Worm (Caenorhabditis elegans) whole organism, L1 larva: ENCODE measurements around the gene F17C8.7.
"Not testable (repeated sequence)": the region's sequence is repeated elsewhere in the genome, so short reads cannot be mapped to it uniquely, and the experiment has no call there.

ENCODE experiments used
- C04F5.9 ChIP-seq: sonication (generic microtip); optimal IDR thresholded peaks from 2 replicates; lab custom pipeline; 2016; ENCODE audit warnings: missing genetic modification characterization, missing compliant biosample characterization
- F16B12.6 ChIP-seq: fragments of 150-350 bp; optimal IDR thresholded peaks from 2 replicates; lab custom pipeline; 2014; ENCODE audit warnings: missing biosample characterization, missing genetic modification characterization
- aha-1 ChIP-seq: fragments of 150-350 bp; optimal IDR thresholded peaks from 2 replicates; lab custom pipeline; 2014; ENCODE audit warnings: missing biosample characterization, missing genetic modification characterization
- alr-1 ChIP-seq: fragments of 200-800 bp; sonication (Bioruptor generic); optimal IDR thresholded peaks from 2 replicates; lab custom pipeline; 2018; ENCODE audit warnings: borderline replicate concordance, mild to moderate bottlenecking, missing genetic modification characterization, missing compliant biosample characterization
- efl-1 ChIP-seq, 4 experiments: fragments of 150-350 bp; optimal IDR thresholded peaks in 3 of 4; peaks in 1 of 4; 1 replicate in 1 of 4; 2 replicates in 3 of 4; lab custom pipeline; 2014; ENCODE audit warnings: missing biosample characterization in 2 of 4, missing genetic modification characterization in 2 of 4, missing genetic modification reagents in 2 of 4
- efl-3 ChIP-seq: fragments of 200-800 bp; sonication (Bioruptor generic); optimal IDR thresholded peaks from 2 replicates; lab custom pipeline; 2018; ENCODE audit warnings: mild to moderate bottlenecking, missing genetic modification characterization, missing compliant biosample characterization
- ets-5 ChIP-seq: fragments of 200-800 bp; sonication (Bioruptor generic); IDR thresholded peaks from 2 replicates; pipeline ENCODE4 v1.3.6; 2022; ENCODE audit warnings: missing genetic modification characterization, missing compliant biosample characterization
- fkh-4 ChIP-seq: sonication (generic microtip); optimal IDR thresholded peaks from 2 replicates; lab custom pipeline; 2016; ENCODE audit warnings: missing compliant biosample characterization, missing genetic modification characterization, borderline replicate concordance
- grh-1 ChIP-seq: fragments of 200-800 bp; sonication (Bioruptor generic); IDR thresholded peaks from 2 replicates; pipeline ENCODE4 v1.3.6; 2022; ENCODE audit warnings: missing genetic modification reagents, missing genetic modification characterization, missing compliant biosample characterization
- hlh-17 ChIP-seq: fragments of 200-800 bp; sonication (Bioruptor generic); optimal IDR thresholded peaks from 2 replicates; lab custom pipeline; 2018; ENCODE audit warnings: missing genetic modification characterization, mild to moderate bottlenecking, missing compliant biosample characterization, moderate library complexity, borderline replicate concordance
- hlh-4 ChIP-seq: sonication (generic microtip); optimal IDR thresholded peaks from 2 replicates; lab custom pipeline; 2016; ENCODE audit warnings: mild to moderate bottlenecking, missing genetic modification characterization, missing compliant biosample characterization
- irx-1 ChIP-seq: sonication (generic microtip); optimal IDR thresholded peaks from 2 replicates; lab custom pipeline; 2016; ENCODE audit warnings: missing genetic modification characterization, missing compliant biosample characterization
- jun-1 ChIP-seq: fragments of 150-350 bp; optimal IDR thresholded peaks from 2 replicates; lab custom pipeline; 2014; ENCODE audit warnings: missing biosample characterization, missing genetic modification reagents, missing genetic modification characterization
- lin-13 ChIP-seq: fragments of 150-350 bp; optimal IDR thresholded peaks from 2 replicates; lab custom pipeline; 2014; ENCODE audit warnings: missing biosample characterization, missing genetic modification reagents, missing genetic modification characterization
- lin-14 ChIP-seq: fragments of 200-800 bp; sonication (Bioruptor generic); optimal IDR thresholded peaks from 2 replicates; lab custom pipeline; 2018; ENCODE audit warnings: mild to moderate bottlenecking, missing genetic modification characterization, moderate library complexity, missing compliant biosample characterization
- lin-35 ChIP-seq, 2 experiments: fragments of 150-350 bp; optimal IDR thresholded peaks; 2 replicates each; lab custom pipeline; 2014; ENCODE audit warnings: missing biosample characterization in 2 of 2, missing genetic modification characterization in 2 of 2, missing genetic modification reagents in 2 of 2
- lir-3 ChIP-seq: sonication (generic microtip); optimal IDR thresholded peaks from 2 replicates; lab custom pipeline; 2016; ENCODE audit warnings: mild to moderate bottlenecking, missing genetic modification characterization, moderate library complexity, missing compliant biosample characterization; ENCODE audit not compliant: poor library complexity
- lsy-2 ChIP-seq, 2 experiments: fragments of 150-350 bp; optimal IDR thresholded peaks; 2 replicates each; lab custom pipeline; 2014; ENCODE audit warnings: missing biosample characterization in 2 of 2, missing genetic modification characterization in 2 of 2
- mdl-1 ChIP-seq, 2 experiments: fragments of 150-350 bp; optimal IDR thresholded peaks; 2 replicates each; lab custom pipeline; 2014 to 2017; ENCODE audit warnings: missing biosample characterization in 2 of 2, missing genetic modification characterization in 2 of 2, inconsistent platforms in 1 of 2
- mep-1 ChIP-seq: fragments of 150-350 bp; optimal IDR thresholded peaks from 2 replicates; lab custom pipeline; 2014; ENCODE audit warnings: missing biosample characterization, missing genetic modification characterization
- nhr-237 ChIP-seq: fragments of 150-350 bp; optimal IDR thresholded peaks from 2 replicates; lab custom pipeline; 2014; ENCODE audit warnings: missing biosample characterization, missing genetic modification characterization
- nhr-28 ChIP-seq: fragments of 150-350 bp; optimal IDR thresholded peaks from 2 replicates; lab custom pipeline; 2014; ENCODE audit warnings: missing biosample characterization, missing genetic modification characterization
- nhr-77 ChIP-seq: fragments of 150-350 bp; optimal IDR thresholded peaks from 2 replicates; lab custom pipeline; 2014; ENCODE audit warnings: missing biosample characterization, missing genetic modification characterization
- pag-3 ChIP-seq: sonication (generic microtip); optimal IDR thresholded peaks from 2 replicates; lab custom pipeline; 2017; ENCODE audit warnings: missing genetic modification characterization, mild to moderate bottlenecking, missing compliant biosample characterization, antibody characterized with exemption, borderline replicate concordance; ENCODE audit not compliant: insufficient read depth
- pax-3 ChIP-seq: fragments of 200-800 bp; sonication (Bioruptor generic); optimal IDR thresholded peaks from 2 replicates; lab custom pipeline; 2018; ENCODE audit warnings: mild to moderate bottlenecking, missing genetic modification characterization, moderate library complexity, missing compliant biosample characterization
- rnt-1 ChIP-seq: sonication (generic microtip); optimal IDR thresholded peaks from 2 replicates; lab custom pipeline; 2016; ENCODE audit warnings: mild to moderate bottlenecking, missing genetic modification characterization, moderate library complexity, missing compliant biosample characterization
- skn-1 ChIP-seq: fragments of 150-350 bp; optimal IDR thresholded peaks from 2 replicates; lab custom pipeline; 2014; ENCODE audit warnings: missing biosample characterization, missing genetic modification characterization
- snpc-4 ChIP-seq: fragments of 150-350 bp; optimal IDR thresholded peaks from 2 replicates; lab custom pipeline; 2014; ENCODE audit warnings: missing biosample characterization, missing genetic modification characterization
- sptf-1 ChIP-seq: fragments of 150-350 bp; optimal IDR thresholded peaks from 2 replicates; lab custom pipeline; 2014; ENCODE audit warnings: missing biosample characterization, missing genetic modification characterization
- sup-37 ChIP-seq: fragments of 200-800 bp; sonication (Bioruptor generic); optimal IDR thresholded peaks from 2 replicates; lab custom pipeline; 2018; ENCODE audit warnings: mild to moderate bottlenecking, missing genetic modification characterization, missing compliant biosample characterization
- swsn-7 ChIP-seq: sonication (generic microtip); optimal IDR thresholded peaks from 2 replicates; lab custom pipeline; 2016; ENCODE audit warnings: missing genetic modification characterization, missing compliant biosample characterization
- tlp-1 ChIP-seq: fragments of 150-350 bp; optimal IDR thresholded peaks from 2 replicates; lab custom pipeline; 2014; ENCODE audit warnings: missing biosample characterization, missing genetic modification characterization
- unc-130 ChIP-seq: fragments of 150-350 bp; optimal IDR thresholded peaks from 2 replicates; lab custom pipeline; 2017; ENCODE audit warnings: missing biosample characterization, missing genetic modification characterization, inconsistent platforms
- unc-30 ChIP-seq: sonication (generic microtip); optimal IDR thresholded peaks from 2 replicates; lab custom pipeline; 2017; ENCODE audit warnings: missing biosample characterization, missing genetic modification characterization
- zag-1 ChIP-seq: fragments of 150-350 bp; optimal IDR thresholded peaks from 2 replicates; lab custom pipeline; 2014; ENCODE audit warnings: missing biosample characterization, missing genetic modification characterization
- ztf-4 ChIP-seq: fragments of 150-350 bp; optimal IDR thresholded peaks from 2 replicates; lab custom pipeline; 2014; ENCODE audit warnings: missing biosample characterization, missing genetic modification characterization

The F17C8.7 gene

ce11 chrIII:4740820-4741219 lies 5.3 kb downstream of the F17C8.7 start (continued):
- TF ChIP-seq hlh-4 (tag; lab: Kevin White, UChicago) (no peak), alr-1 (no peak), sptf-1 (tag; lab: Kevin White, UChicago) (no peak), aha-1 (tag; lab: Kevin White, UChicago) (no peak), nhr-237 (no peak), efl-3 (GFP tag; lab: Kevin White, UChicago) (no peak), hlh-17 (GFP tag; lab: Kevin White, UChicago) (no peak), unc-130 (tag; lab: Kevin White, UChicago) (no peak), unc-30 (tag; lab: Kevin White, UChicago) (no peak), irx-1 (tag; lab: Kevin White, UChicago) (no peak), ets-5 (GFP tag; lab: Robert Waterston, UW) (no peak), lin-13 (GFP tag; lab: Kevin White, UChicago) (no peak), C04F5.9 (tag; lab: Kevin White, UChicago) (no peak), zag-1 (tag; lab: Kevin White, UChicago) (no peak), skn-1 (no peak), sup-37 (no peak), fkh-4 (tag; lab: Kevin White, UChicago) (no peak), rnt-1 (tag; lab: Kevin White, UChicago) (peak; percentile 23), lin-14 (GFP tag; lab: Kevin White, UChicago) (peak; percentile 69), pag-3 (no peak), pax-3 (tag; lab: Kevin White, UChicago) (no peak), snpc-4 (tag; lab: Kevin White, UChicago) (no peak), ztf-4 (tag; lab: Kevin White, UChicago) (no peak), mep-1 (tag; lab: Kevin White, UChicago) (no peak), grh-1 (GFP tag; lab: Robert Waterston, UW) (no peak), lir-3 (tag; lab: Kevin White, UChicago) (no peak), nhr-28 (tag; lab: Kevin White, UChicago) (no peak), jun-1 (tag; lab: Kevin White, UChicago) (no peak), swsn-7 (no peak), lin-35 (GFP tag; optimal IDR thresholded peaks at IDR 0.05; lab: Kevin White, UChicago) (peak in 1 of 2 experiments; percentile 28)

- TF ChIP-seq efl-3 (GFP tag; lab: Kevin White, UChicago); tlp-1; lin-13 (GFP tag; lab: Kevin White, UChicago): not testable (repeated sequence)
Observed at ce11 chrIII:4742620-4743019, 7.1 kb downstream of the F17C8.7 start, which contains the start of gene twk-6. Gene twk-6 (plus strand): TSS chrIII:4742920.

ce11 chrIII:4745934-4746333 lies 10.4 kb downstream of the F17C8.7 start, which contains the start of gene F17C8.6:
Gene F17C8.6 (minus strand): TSS chrIII:4746034.
- TF ChIP-seq nhr-77 (no peak), lsy-2 (tag; optimal IDR thresholded peaks at IDR 0.05; lab: Kevin White, UChicago) (no peak)

ce11 chrIII:4748109-4748508 lies 12.6 kb downstream of the F17C8.7 start, which contains the start of gene col-89:
Gene col-89 (plus strand): TSS chrIII:4748127.
- no peak for TF ChIP-seq efl-1 (optimal IDR thresholded peaks at IDR 0.05; lab: Kevin White, UChicago)
- TF ChIP-seq efl-1 (GFP tag; optimal IDR thresholded peaks at IDR 0.05 in 1 of 2; lab: Kevin White, UChicago): peak in 1 of 2 experiments; percentile 66
- TF ChIP-seq F16B12.6 (tag; lab: Kevin White, UChicago): no peak
- TF ChIP-seq mdl-1 (tag; optimal IDR thresholded peaks at IDR 0.05; lab: Kevin White, UChicago): no peak
